Fruit fly (Drosophila melanogaster) whole organism, prepupa: ENCODE results near the gene Oga.
A peak's percentile ranks its signal among the peaks of the same experiment; 100 is the strongest.

ENCODE experiments used
- CG10631 ChIP-seq: fragments of 200-800 bp; sonication (Bioruptor generic); optimal IDR thresholded peaks from 2 replicates; lab custom pipeline; 2016; ENCODE audit warnings: missing biosample characterization, missing genetic modification characterization
- CG11294 ChIP-seq: fragments of 200-800 bp; sonication (Bioruptor generic); IDR thresholded peaks from 2 replicates; pipeline ENCODE4 v1.3.6; 2022; ENCODE audit warnings: missing biosample characterization, missing genetic modification characterization
- CG11762 ChIP-seq: fragments of 200-800 bp; sonication (Bioruptor generic); optimal IDR thresholded peaks from 3 replicates; lab custom pipeline; 2016; ENCODE audit warnings: missing biosample characterization, missing genetic modification characterization; ENCODE audit not compliant: insufficient read depth
- CG15336 ChIP-seq: fragments of 200-800 bp; sonication (Bioruptor generic); IDR thresholded peaks from 2 replicates; pipeline ENCODE4 v1.3.6; 2022; ENCODE audit warnings: missing biosample characterization, missing genetic modification characterization
- CG3032 ChIP-seq: fragments of 200-800 bp; optimal IDR thresholded peaks from 2 replicates; lab custom pipeline; 2019; ENCODE audit warnings: missing biosample characterization, mild to moderate bottlenecking, missing genetic modification characterization, moderate library complexity
- CG31627 ChIP-seq: fragments of 200-800 bp; sonication (Bioruptor generic); optimal IDR thresholded peaks from 3 replicates; lab custom pipeline; 2016; ENCODE audit warnings: missing biosample characterization, missing genetic modification characterization
- CG32006 ChIP-seq: fragments of 200-800 bp; sonication (Bioruptor generic); optimal IDR thresholded peaks from 3 replicates; lab custom pipeline; 2017; ENCODE audit warnings: missing biosample characterization, mild to moderate bottlenecking, missing genetic modification characterization
- CG34406 ChIP-seq: fragments of 200-800 bp; sonication (Bioruptor generic); optimal IDR thresholded peaks from 3 replicates; lab custom pipeline; 2016; ENCODE audit warnings: missing biosample characterization, missing genetic modification characterization
- CG6792 ChIP-seq: fragments of 200-800 bp; sonication (Bioruptor generic); optimal IDR thresholded peaks from 3 replicates; lab custom pipeline; 2016; ENCODE audit warnings: missing biosample characterization, missing genetic modification characterization
- CG6854 ChIP-seq: fragments of 200-800 bp; sonication (Bioruptor generic); optimal IDR thresholded peaks from 2 replicates; lab custom pipeline; 2017; ENCODE audit warnings: missing biosample characterization, mild to moderate bottlenecking, missing genetic modification characterization
- CG8119 ChIP-seq: fragments of 200-800 bp; sonication (Bioruptor generic); IDR thresholded peaks from 3 replicates; pipeline ENCODE4 v1.3.6; 2022; ENCODE audit warnings: missing biosample characterization, missing genetic modification characterization
- CG8632 ChIP-seq: fragments of 200-800 bp; sonication (Bioruptor generic); optimal IDR thresholded peaks from 3 replicates; lab custom pipeline; 2016; ENCODE audit warnings: missing biosample characterization, missing genetic modification characterization
- Eip75B ChIP-seq: fragments of 200-800 bp; sonication (Bioruptor generic); optimal IDR thresholded peaks from 3 replicates; lab custom pipeline; 2016; ENCODE audit warnings: missing biosample characterization, missing genetic modification characterization
- Eip78C ChIP-seq: fragments of 200-800 bp; sonication (Bioruptor generic); peaks from one replicate; lab custom pipeline; 2016; ENCODE audit warnings: missing biosample characterization, missing genetic modification characterization
- Gug ChIP-seq: fragments of 200-800 bp; sonication (Bioruptor generic); IDR thresholded peaks from 2 replicates; pipeline ENCODE4 v1.3.6; 2022; ENCODE audit warnings: missing biosample characterization, missing genetic modification characterization
- Hr39 ChIP-seq: fragments of 200-800 bp; sonication (Bioruptor generic); optimal IDR thresholded peaks from 2 replicates; lab custom pipeline; 2016; ENCODE audit warnings: missing biosample characterization, missing genetic modification characterization
- Hr4 ChIP-seq: fragments of 200-800 bp; sonication (Bioruptor generic); optimal IDR thresholded peaks from 3 replicates; lab custom pipeline; 2016; ENCODE audit warnings: missing biosample characterization, missing genetic modification characterization
- Lpt ChIP-seq: fragments of 200-800 bp; sonication (Bioruptor generic); optimal IDR thresholded peaks from 3 replicates; lab custom pipeline; 2016; ENCODE audit warnings: missing biosample characterization, missing genetic modification characterization
- Met ChIP-seq: fragments of 200-800 bp; sonication (Bioruptor generic); optimal IDR thresholded peaks from 3 replicates; lab custom pipeline; 2016; ENCODE audit warnings: missing biosample characterization, missing genetic modification characterization
- OdsH ChIP-seq: fragments of 200-800 bp; sonication (Bioruptor generic); optimal IDR thresholded peaks from 3 replicates; lab custom pipeline; 2016; ENCODE audit warnings: missing biosample characterization, missing genetic modification characterization
- Sox14 ChIP-seq: fragments of 200-800 bp; sonication (Bioruptor generic); optimal IDR thresholded peaks from 3 replicates; lab custom pipeline; 2016; ENCODE audit warnings: missing biosample characterization, missing genetic modification characterization
- cyc ChIP-seq: fragments of 200-800 bp; sonication (Bioruptor generic); optimal IDR thresholded peaks from 3 replicates; lab custom pipeline; 2016; ENCODE audit warnings: missing biosample characterization, missing genetic modification characterization
- dsx ChIP-seq: fragments of 200-800 bp; optimal IDR thresholded peaks from 3 replicates; lab custom pipeline; 2019; ENCODE audit warnings: missing biosample characterization, mild to moderate bottlenecking, missing genetic modification characterization, moderate library complexity; ENCODE audit not compliant: poor library complexity, severe bottlenecking
- eg ChIP-seq: fragments of 200-800 bp; sonication (Bioruptor generic); IDR thresholded peaks from 3 replicates; pipeline ENCODE4 v1.3.6; 2022; ENCODE audit warnings: missing biosample characterization, missing genetic modification characterization
- esn ChIP-seq: fragments of 200-800 bp; sonication (Bioruptor generic); optimal IDR thresholded peaks from 2 replicates; lab custom pipeline; 2016; ENCODE audit warnings: missing biosample characterization, mild to moderate bottlenecking, missing genetic modification characterization, moderate library complexity
- fkh ChIP-seq: fragments of 200-800 bp; sonication (Bioruptor generic); optimal IDR thresholded peaks from 3 replicates; lab custom pipeline; 2017; ENCODE audit warnings: missing biosample characterization, mild to moderate bottlenecking, missing genetic modification characterization, moderate library complexity
- pdm3 ChIP-seq: fragments of 200-800 bp; sonication (Bioruptor generic); optimal IDR thresholded peaks from 3 replicates; lab custom pipeline; 2016; ENCODE audit warnings: missing biosample characterization, missing genetic modification characterization
- spab ChIP-seq: fragments of 200-800 bp; sonication (Bioruptor generic); optimal IDR thresholded peaks from 2 replicates; lab custom pipeline; 2017; ENCODE audit warnings: missing biosample characterization, mild to moderate bottlenecking, missing genetic modification characterization, missing genetic modification reagents
- svp ChIP-seq: fragments of 200-800 bp; sonication (Bioruptor generic); peaks from one replicate; lab custom pipeline; 2016; ENCODE audit warnings: missing biosample characterization, missing genetic modification characterization
- topi ChIP-seq: fragments of 200-800 bp; sonication (Bioruptor generic); optimal IDR thresholded peaks from 3 replicates; lab custom pipeline; 2016; ENCODE audit warnings: missing biosample characterization, missing genetic modification characterization
- vri ChIP-seq: fragments of 200-800 bp; sonication (Bioruptor generic); optimal IDR thresholded peaks from 3 replicates; lab custom pipeline; 2016; ENCODE audit warnings: missing biosample characterization, mild to moderate bottlenecking, missing genetic modification characterization

Gene Oga

DNA sequence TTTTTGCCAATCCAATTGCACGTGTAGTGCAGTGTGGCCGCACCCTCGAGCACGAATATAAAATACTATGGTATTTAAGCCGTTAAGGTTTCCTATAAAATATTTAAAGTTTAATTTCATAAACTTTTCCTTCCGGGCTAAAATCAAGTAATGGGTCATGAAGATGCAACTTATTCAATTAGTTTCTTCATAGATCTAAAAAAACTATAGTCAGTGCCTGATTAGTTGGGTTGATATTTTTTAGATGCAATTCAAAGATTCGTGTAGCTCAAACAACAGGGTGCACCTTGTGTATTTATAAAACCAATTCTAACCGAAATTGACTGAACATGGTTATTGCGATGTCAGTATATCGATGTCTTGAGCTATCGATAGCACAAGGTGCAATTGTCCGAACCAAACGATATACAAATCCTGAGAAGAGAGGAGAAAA, at the start of gene Oga, which contains the start of gene Smyd5 (continued):
- no peak for TF ChIP-seq spab (GFP tag; lab: Kevin White, UChicago)
- TF ChIP-seq vri (GFP tag; lab: Kevin White, UChicago) = no peak
- TF ChIP-seq CG6792 (GFP tag; lab: Kevin White, UChicago) = no peak
- TF ChIP-seq Hr39 (GFP tag; lab: Kevin White, UChicago) = peak; percentile 14
- TF ChIP-seq Eip75B = no peak
- no peak for TF ChIP-seq pdm3
- TF ChIP-seq CG8632 = no peak
- TF ChIP-seq, all 60 proteins: peak for 10

DNA sequence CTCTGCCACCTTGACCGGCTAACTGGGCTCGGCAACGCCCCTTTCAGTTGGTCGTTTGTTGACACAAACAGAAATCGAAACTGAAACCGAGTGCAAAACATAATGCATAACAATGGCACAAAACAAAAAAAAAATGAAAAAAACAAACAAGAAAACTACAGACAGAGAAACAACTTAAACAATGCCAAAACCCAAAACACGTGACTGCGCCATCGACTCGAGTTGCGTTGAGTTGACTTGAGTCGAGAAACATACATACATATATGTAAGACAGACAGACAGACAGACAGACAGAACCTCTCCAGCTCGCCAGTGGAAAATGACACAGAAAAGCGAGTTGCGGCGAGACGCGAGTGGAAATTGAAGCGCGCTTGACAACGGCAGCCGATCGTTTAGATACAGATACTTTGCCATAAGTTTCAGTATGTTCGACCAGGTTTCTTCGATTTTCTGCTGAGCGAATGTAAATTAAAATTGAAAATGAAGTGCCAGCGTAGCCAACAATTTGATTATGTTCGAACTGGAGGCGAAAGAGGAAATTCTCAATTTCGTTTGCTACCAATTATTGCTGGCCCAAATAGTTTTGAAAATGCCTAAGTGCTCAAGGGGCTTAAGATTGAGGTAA, 49.2 kb upstream of the Oga start:
- peak; percentile 63; the same call in 2 of the 3 replicates for TF ChIP-seq eg (GFP tag; lab: Robert Waterston, UW)
- no peak for TF ChIP-seq OdsH (GFP tag; lab: Kevin White, UChicago)
- TF ChIP-seq CG3032 (tag; lab: Kevin White, UChicago) = no peak
- TF ChIP-seq fkh (GFP tag; lab: Kevin White, UChicago) = no peak

- TF ChIP-seq Eip75B (no peak), OdsH (GFP tag; lab: Kevin White, UChicago) (peak; percentile 1), CG10631 (peak; percentile 12), Eip78C (GFP tag; lab: Kevin White, UChicago) (peak; percentile 49), spab (GFP tag; lab: Kevin White, UChicago) (peak; percentile 8), CG8632 (peak; percentile 13), Sox14 (no peak), fkh (GFP tag; lab: Kevin White, UChicago) (peak; percentile 74), CG15336 (GFP tag; lab: Robert Waterston, UW) (0 out of 2 replicates have a peak, but pooled peaks have one; percentile 15)
Observed at dm6 chr3R:21176663-21177145, 42.2 kb upstream of the Oga start.

DNA sequence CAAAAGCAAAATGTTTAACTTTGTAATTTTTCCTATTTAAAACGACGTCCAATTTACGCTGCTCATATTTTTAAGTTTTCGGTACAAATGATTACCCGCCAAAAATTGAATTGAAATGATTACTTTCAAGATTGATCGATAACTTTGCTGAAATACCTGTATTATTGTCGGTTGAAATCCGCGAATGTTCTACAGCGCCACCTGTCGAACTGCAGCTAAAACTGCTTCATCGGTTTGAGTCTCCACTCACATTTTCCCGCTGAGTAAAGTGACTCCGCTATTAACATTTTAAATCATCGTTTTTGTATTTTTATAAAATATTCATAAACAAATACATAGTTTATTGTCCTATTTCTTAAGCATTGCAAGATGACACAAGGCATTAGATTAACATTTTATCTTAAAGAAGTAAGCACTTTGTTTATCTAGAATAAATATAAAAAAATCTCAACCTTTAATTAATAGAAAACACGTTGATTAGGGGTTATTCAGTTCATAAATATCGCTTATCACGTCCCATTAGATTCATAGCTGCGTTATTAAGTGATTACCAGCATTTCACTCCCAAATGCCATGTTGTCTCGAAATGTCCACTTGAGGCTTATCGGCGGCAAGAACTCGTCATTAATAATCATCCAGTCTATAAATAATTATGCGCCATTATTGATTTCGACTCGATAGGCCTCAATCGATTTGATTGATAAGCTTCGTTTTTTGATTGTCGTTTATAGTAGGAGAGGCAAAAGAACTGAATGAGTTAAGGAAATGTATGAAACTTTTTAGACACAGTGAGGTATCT, 39.1 kb upstream of the Oga start:
- TF ChIP-seq CG11762 = no peak
- TF ChIP-seq CG31627 = no peak
- peak; percentile 35 for TF ChIP-seq vri (GFP tag; lab: Kevin White, UChicago)
- no peak for TF ChIP-seq eg (GFP tag; lab: Robert Waterston, UW)

DNA sequence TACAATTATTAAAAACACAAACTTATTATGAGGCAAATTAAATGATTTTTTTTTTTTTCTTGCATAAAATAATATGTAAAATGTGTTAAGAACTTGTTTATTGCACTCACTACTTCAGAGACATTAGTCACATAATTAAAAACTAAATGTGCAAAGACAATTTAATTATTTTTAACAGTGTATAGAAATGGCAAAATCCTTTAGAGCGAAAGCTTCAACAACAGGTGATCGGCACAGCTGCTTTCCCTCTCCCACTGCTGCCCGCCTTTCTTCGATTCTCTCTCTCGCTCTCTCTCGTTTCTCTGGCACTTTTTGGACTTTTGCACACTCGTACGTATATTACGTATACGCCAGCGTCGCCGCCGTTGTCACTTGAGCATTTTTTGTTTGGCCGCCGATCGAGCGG, 38.5 kb upstream of the Oga start:
- no peak for TF ChIP-seq CG3032 (tag; lab: Kevin White, UChicago)
- TF ChIP-seq dsx (GFP tag; lab: Kevin White, UChicago) = no peak
- peak; percentile 84 for TF ChIP-seq Eip78C (GFP tag; lab: Kevin White, UChicago)
- peak; percentile 60 for TF ChIP-seq svp (GFP tag; lab: Kevin White, UChicago)
- TF ChIP-seq cyc = peak; percentile 26
- TF ChIP-seq CG15336 (GFP tag; lab: Robert Waterston, UW) = peak; percentile 57
- TF ChIP-seq vri (GFP tag; lab: Kevin White, UChicago) = peak; percentile 26
- peak; percentile 11 for TF ChIP-seq CG6854 (GFP tag; lab: Kevin White, UChicago)
- peak; percentile 14 for TF ChIP-seq topi (GFP tag; lab: Kevin White, UChicago)
- TF ChIP-seq CG8119 (GFP tag; lab: Robert Waterston, UW) = peak; percentile 56; the same call in 2 of the 3 replicates
- TF ChIP-seq eg (GFP tag; lab: Robert Waterston, UW) = peak; percentile 40; the same call in 2 of the 3 replicates
- TF ChIP-seq CG34406 (GFP tag; lab: Kevin White, UChicago) = peak; percentile 22
- peak; percentile 25 for TF ChIP-seq Met (GFP tag; lab: Kevin White, UChicago)
- TF ChIP-seq Hr4 (GFP tag; lab: Kevin White, UChicago) = peak; percentile 31
- TF ChIP-seq CG11294 (GFP tag; lab: Robert Waterston, UW) = no peak
- TF ChIP-seq Sox14 = no peak
- TF ChIP-seq Gug (GFP tag; lab: Robert Waterston, UW) = no peak
- TF ChIP-seq Lpt (GFP tag; lab: Kevin White, UChicago) = no peak
- peak; percentile 33 for TF ChIP-seq CG32006 (GFP tag; lab: Kevin White, UChicago)
- TF ChIP-seq esn (GFP tag; lab: Kevin White, UChicago) = peak; percentile 30
